Fruit fly (Drosophila melanogaster) whole organism, wandering third instar larva: ENCODE data around the gene CG43896.

Source experiments
- Abd-B ChIP-seq: fragments of >200 bp; optimal IDR thresholded peaks from 2 replicates; lab custom pipeline; 2017; ENCODE audit warnings: missing biosample characterization, missing genetic modification characterization
- CG32264 ChIP-seq: fragments of 200-800 bp; sonication (Bioruptor generic); optimal IDR thresholded peaks from 2 replicates; lab custom pipeline; 2016; ENCODE audit warnings: missing biosample characterization, missing genetic modification characterization
- Dfd ChIP-seq: fragments of >200 bp; optimal IDR thresholded peaks from 2 replicates; lab custom pipeline; 2017; ENCODE audit warnings: missing biosample characterization, missing genetic modification characterization
- Hnf4 ChIP-seq: fragments of 200-800 bp; sonication (Bioruptor generic); optimal IDR thresholded peaks from 2 replicates; lab custom pipeline; 2016; ENCODE audit warnings: missing biosample characterization, mild to moderate bottlenecking, missing genetic modification characterization
- OdsH ChIP-seq: fragments of 200-800 bp; sonication (Bioruptor generic); optimal IDR thresholded peaks from 2 replicates; lab custom pipeline; 2016; ENCODE audit warnings: missing biosample characterization, mild to moderate bottlenecking, missing genetic modification characterization
- Vsx2 ChIP-seq: fragments of 200-300, 225-300 bp; sonication (Bioruptor generic); optimal IDR thresholded peaks from 2 replicates; lab custom pipeline; 2018; ENCODE audit warnings: missing biosample characterization, missing genetic modification characterization; ENCODE audit not compliant: partially characterized antibody
- dl ChIP-seq, 2 experiments: fragments of 175-275, 200-275 bp in 1 of 2; fragments of 200-275 bp in 1 of 2; sonication (Bioruptor generic); optimal IDR thresholded peaks; lab custom pipeline; 2018; ENCODE audit warnings: mild to moderate bottlenecking in 2 of 2, missing biosample characterization in 2 of 2, missing genetic modification characterization in 2 of 2, moderate library complexity in 2 of 2; ENCODE audit not compliant: partially characterized antibody in 2 of 2, insufficient read depth in 1 of 2
- dmrt93B ChIP-seq: fragments of 200-800 bp; sonication (Bioruptor generic); optimal IDR thresholded peaks from 2 replicates; lab custom pipeline; 2018; ENCODE audit warnings: missing biosample characterization, mild to moderate bottlenecking, missing genetic modification characterization
- dsf ChIP-seq: sonication (Bioruptor generic); optimal IDR thresholded peaks from 2 replicates; lab custom pipeline; 2016; ENCODE audit warnings: missing biosample characterization, missing genetic modification characterization, borderline replicate concordance
- psq ChIP-seq: fragments of 200-800 bp; sonication (Bioruptor generic); optimal IDR thresholded peaks from 3 replicates; lab custom pipeline; 2017; ENCODE audit warnings: missing biosample characterization, mild to moderate bottlenecking, missing genetic modification characterization, moderate library complexity
- sv ChIP-seq: fragments of 200-800 bp; sonication (Bioruptor generic); optimal IDR thresholded peaks from 3 replicates; lab custom pipeline; 2016; ENCODE audit warnings: missing biosample characterization, missing genetic modification characterization
- tai ChIP-seq: sonication (Bioruptor generic); optimal IDR thresholded peaks from 2 replicates; lab custom pipeline; 2016; ENCODE audit warnings: missing biosample characterization, missing genetic modification characterization
- usp ChIP-seq: fragments of >200 bp; optimal IDR thresholded peaks from 2 replicates; lab custom pipeline; 2017; ENCODE audit warnings: missing biosample characterization, missing genetic modification characterization

- TF ChIP-seq OdsH (GFP tag; lab: Kevin White, UChicago): no peak
- no peak for TF ChIP-seq dsf (GFP tag; lab: Kevin White, UChicago)
- TF ChIP-seq tai: no peak
- TF ChIP-seq Dfd (GFP tag; lab: Kevin White, UChicago): no peak
- no peak for TF ChIP-seq psq (GFP tag; lab: Kevin White, UChicago)
- TF ChIP-seq sv: no peak
- no peak for TF ChIP-seq Vsx2 (GFP tag; lab: Kevin White, UChicago)
- TF ChIP-seq usp (GFP tag; lab: Kevin White, UChicago): no peak
- TF ChIP-seq dmrt93B: no peak
- TF ChIP-seq Hnf4 (GFP tag; lab: Kevin White, UChicago): no peak
- TF ChIP-seq CG32264 (GFP tag; lab: Kevin White, UChicago): no peak
- no peak for TF ChIP-seq Abd-B (GFP tag; lab: Kevin White, UChicago)
- no peak for TF ChIP-seq dl (GFP tag; optimal IDR thresholded peaks at IDR 0.05; lab: Kevin White, UChicago; ENCODE audit: insufficient read depth in 1 of 2, partially characterized antibody in 2 of 2)
These were observed 1.3 kb upstream of the CG43896 start, which contains the start of gene CG14125 for dm6 chr3L:11974605-11975004.
